Fruit fly (Drosophila melanogaster): ENCODE results near the gene firl.

dm6 chr2L:12115809-12116208 lies 49.2 kb upstream of the firl start:
- TF ChIP-seq CG8478 (optimal IDR thresholded peaks at IDR 0.05) (no peak), CTCF (optimal IDR thresholded peaks at IDR 0.05) (no peak)

All from S2 (cell line).